Worm (Caenorhabditis elegans): ENCODE data around the gene sri-36.

sri-36 gene

ce11 chrII:2585493-2585892, at the start of gene sri-36:
Gene sri-36 (minus strand): TSS chrII:2585593.
- TF ChIP-seq mep-1 (tag; optimal IDR thresholded peaks at IDR 0.05) (no peak), pha-4 (tag; optimal IDR thresholded peaks at IDR 0.05) (no peak), nhr-237 (tag; optimal IDR thresholded peaks at IDR 0.05) (no peak), M03D4.4 (tag; optimal IDR thresholded peaks at IDR 0.05) (no peak), nhr-2 (tag; optimal IDR thresholded peaks at IDR 0.05) (no peak), zip-8 (tag; optimal IDR thresholded peaks at IDR 0.05) (no peak), unc-120 (tag; optimal IDR thresholded peaks at IDR 0.05; ENCODE audit: poor library complexity, severe bottlenecking) (no peak), lin-32 (GFP tag; optimal IDR thresholded peaks at IDR 0.05) (no peak), mab-5 (tag; optimal IDR thresholded peaks at IDR 0.05) (no peak), blmp-1 (tag; optimal IDR thresholded peaks at IDR 0.05) (no peak), tbx-8 (GFP tag; optimal IDR thresholded peaks at IDR 0.05) (no peak), ces-1 (GFP tag; optimal IDR thresholded peaks at IDR 0.05) (no peak), ceh-83 (GFP tag; optimal IDR thresholded peaks at IDR 0.05) (no peak), mls-2 (tag; optimal IDR thresholded peaks at IDR 0.05) (no peak), nhr-76 (tag; optimal IDR thresholded peaks at IDR 0.05) (no peak), unc-39 (tag; optimal IDR thresholded peaks at IDR 0.05) (no peak), lsy-2 (tag; optimal IDR thresholded peaks at IDR 0.05) (no peak), nhr-12 (tag; optimal IDR thresholded peaks at IDR 0.05) (no peak), hlh-1 (tag; optimal IDR thresholded peaks at IDR 0.05) (no peak)

- TF ChIP-seq ces-1 (GFP tag; optimal IDR thresholded peaks at IDR 0.05) (no peak), lin-32 (GFP tag; optimal IDR thresholded peaks at IDR 0.05) (no peak), lin-13 (tag; optimal IDR thresholded peaks at IDR 0.05) (no peak), sem-2 (GFP tag; optimal IDR thresholded peaks at IDR 0.05) (no peak), ham-2 (GFP tag; optimal IDR thresholded peaks at IDR 0.05) (no peak), ceh-83 (GFP tag; optimal IDR thresholded peaks at IDR 0.05) (no peak), drap-1 (GFP tag; optimal IDR thresholded peaks at IDR 0.05) (no peak), nhr-76 (tag; optimal IDR thresholded peaks at IDR 0.05) (no peak), elt-3 (tag; optimal IDR thresholded peaks at IDR 0.05) (no peak), nhr-12 (tag; optimal IDR thresholded peaks at IDR 0.05) (no peak), hlh-1 (tag; optimal IDR thresholded peaks at IDR 0.05) (no peak), mep-1 (tag; optimal IDR thresholded peaks at IDR 0.05) (no peak), mls-2 (tag; optimal IDR thresholded peaks at IDR 0.05) (no peak), unc-120 (tag; optimal IDR thresholded peaks at IDR 0.05; ENCODE audit: poor library complexity, severe bottlenecking) (no peak), nhr-28 (tag; optimal IDR thresholded peaks at IDR 0.05) (no peak)
These were observed 45.8 kb upstream of the sri-36 start, which contains the start of gene D2062.1 for ce11 chrII:2631169-2631568. Gene D2062.1 (plus strand): TSS chrII:2631469.

DNA sequence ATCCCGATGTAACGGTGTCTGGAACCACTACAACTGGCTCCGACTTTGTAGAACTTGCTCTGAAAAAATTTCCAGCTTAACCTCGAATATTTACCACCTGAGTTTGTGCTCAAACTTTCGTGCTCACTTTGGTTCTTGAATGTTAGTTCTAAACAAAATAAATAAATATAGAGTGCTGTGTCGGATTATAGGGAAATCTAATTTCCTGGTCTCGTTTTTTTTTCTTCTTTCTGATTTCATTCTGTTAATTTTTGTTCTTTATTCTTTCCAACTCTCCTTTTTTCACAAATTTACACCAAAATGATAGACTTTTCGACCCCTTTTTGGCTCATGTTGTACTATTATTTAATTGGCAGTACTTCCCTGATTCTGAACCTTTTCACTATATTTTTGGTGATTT, 43.9 kb upstream of the sri-36 start, which contains the start of gene sri-37:
sri-37 (plus strand) TSS at position 301 of the 400 bp plus-strand sequence.
- TF ChIP-seq sptf-1 (tag; optimal IDR thresholded peaks at IDR 0.05): no peak
- TF ChIP-seq mab-5 (tag; optimal IDR thresholded peaks at IDR 0.05): no peak

DNA sequence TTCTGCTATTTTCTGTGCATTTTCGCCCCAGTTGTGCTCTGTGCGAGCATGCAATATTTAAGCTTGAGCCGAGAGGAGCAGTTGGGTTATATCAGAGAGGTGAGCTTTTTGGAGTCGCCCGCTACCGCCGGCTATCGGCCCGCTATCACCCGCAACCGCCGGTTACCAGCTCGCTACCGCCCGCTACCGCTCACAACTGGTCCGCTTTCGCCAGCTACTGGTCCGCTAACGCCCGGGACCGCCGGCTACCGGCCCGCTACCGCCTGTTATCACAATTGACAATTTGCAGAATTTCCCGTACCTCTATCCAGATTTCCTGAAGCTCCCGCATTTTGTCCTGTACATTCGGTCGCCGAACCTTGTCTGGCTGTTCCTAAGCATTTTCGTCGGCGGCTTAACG, 43.0 kb upstream of the sri-36 start:
- TF ChIP-seq ceh-83 (GFP tag; optimal IDR thresholded peaks at IDR 0.05) (no peak), cnd-1 (tag; optimal IDR thresholded peaks at IDR 0.05) (no peak), pha-4 (tag; optimal IDR thresholded peaks at IDR 0.05) (no peak), lin-32 (GFP tag; optimal IDR thresholded peaks at IDR 0.05) (no peak), lsy-2 (tag; optimal IDR thresholded peaks at IDR 0.05) (no peak), blmp-1 (tag; optimal IDR thresholded peaks at IDR 0.05) (no peak), nhr-237 (tag; optimal IDR thresholded peaks at IDR 0.05) (no peak), elt-1 (tag; optimal IDR thresholded peaks at IDR 0.05; ENCODE audit: borderline replicate concordance, insufficient read depth) (no peak), M03D4.4 (tag; optimal IDR thresholded peaks at IDR 0.05) (no peak), unc-120 (tag; optimal IDR thresholded peaks at IDR 0.05; ENCODE audit: poor library complexity, severe bottlenecking) (no peak), nhr-76 (tag; optimal IDR thresholded peaks at IDR 0.05) (no peak), ztf-11 (tag; optimal IDR thresholded peaks at IDR 0.05) (no peak), lin-13 (tag; optimal IDR thresholded peaks at IDR 0.05) (no peak), nhr-2 (tag; optimal IDR thresholded peaks at IDR 0.05) (no peak), tbx-8 (GFP tag; optimal IDR thresholded peaks at IDR 0.05) (no peak), bed-3 (GFP tag; optimal IDR thresholded peaks at IDR 0.05) (no peak), hlh-1 (tag; optimal IDR thresholded peaks at IDR 0.05) (no peak), unc-62 (GFP tag; optimal IDR thresholded peaks at IDR 0.05) (no peak), ces-1 (GFP tag; optimal IDR thresholded peaks at IDR 0.05) (no peak), ceh-39 (tag; optimal IDR thresholded peaks at IDR 0.05) (no peak)

Measured in whole organism, mixed stage, embryonic.